Worm (Caenorhabditis elegans) whole organism, late embryonic: ENCODE measurements around the gene glp-1.
A peak's percentile ranks its signal among the peaks of the same experiment; 100 is the strongest.

Experiments used
- C38D4.7 ChIP-seq: fragments of 200-800 bp; sonication (Bioruptor generic); optimal IDR thresholded peaks from 2 replicates; lab custom pipeline; 2018; ENCODE audit warnings: mild to moderate bottlenecking, missing genetic modification characterization, moderate library complexity, missing compliant biosample characterization
- F13H6.1 ChIP-seq: sonication (generic microtip); optimal IDR thresholded peaks from 2 replicates; lab custom pipeline; 2016; ENCODE audit warnings: missing genetic modification characterization, missing compliant biosample characterization
- K02D7.2 ChIP-seq: sonication (generic microtip); optimal IDR thresholded peaks from 2 replicates; lab custom pipeline; 2017; ENCODE audit warnings: mild to moderate bottlenecking, missing genetic modification characterization, missing compliant biosample characterization
- K09A11.1 ChIP-seq: sonication (generic microtip); optimal IDR thresholded peaks from 2 replicates; lab custom pipeline; 2017; ENCODE audit warnings: antibody characterized with exemption, mild to moderate bottlenecking, missing genetic modification characterization, missing compliant biosample characterization; ENCODE audit not compliant: insufficient read depth
- T23F11.4 ChIP-seq: fragments of 200-800 bp; sonication (Bioruptor generic); optimal IDR thresholded peaks from 2 replicates; lab custom pipeline; 2018; ENCODE audit warnings: mild to moderate bottlenecking, missing genetic modification characterization, missing compliant biosample characterization
- ahr-1 ChIP-seq: sonication (generic microtip); optimal IDR thresholded peaks from 2 replicates; lab custom pipeline; 2016; ENCODE audit warnings: missing genetic modification characterization, missing compliant biosample characterization
- ceh-14 ChIP-seq: sonication (generic microtip); optimal IDR thresholded peaks from 2 replicates; lab custom pipeline; 2016; ENCODE audit warnings: missing genotype, missing genetic modification characterization, missing compliant biosample characterization
- ceh-18 ChIP-seq: sonication (generic microtip); optimal IDR thresholded peaks from 2 replicates; lab custom pipeline; 2016; ENCODE audit warnings: missing genetic modification characterization, missing compliant biosample characterization
- ceh-19 ChIP-seq: fragments of 200-800 bp; sonication (Bioruptor generic); optimal IDR thresholded peaks from 2 replicates; lab custom pipeline; 2018; ENCODE audit warnings: mild to moderate bottlenecking, missing genetic modification characterization, missing compliant biosample characterization
- ceh-2 ChIP-seq: sonication (generic microtip); optimal IDR thresholded peaks from 2 replicates; lab custom pipeline; 2016; ENCODE audit warnings: missing genotype, missing genetic modification characterization, missing compliant biosample characterization
- ceh-22 ChIP-seq: sonication (generic microtip); optimal IDR thresholded peaks from 2 replicates; lab custom pipeline; 2017; ENCODE audit warnings: missing biosample characterization, missing genetic modification characterization
- ceh-24 ChIP-seq: sonication (generic microtip); optimal IDR thresholded peaks from 2 replicates; lab custom pipeline; 2016; ENCODE audit warnings: mild to moderate bottlenecking, missing genetic modification characterization, missing compliant biosample characterization
- ceh-30 ChIP-seq: fragments of 150-350 bp; optimal IDR thresholded peaks from 2 replicates; lab custom pipeline; 2014; ENCODE audit warnings: missing biosample characterization, missing genetic modification characterization
- ceh-31 ChIP-seq: sonication (generic microtip); optimal IDR thresholded peaks from 2 replicates; lab custom pipeline; 2016; ENCODE audit warnings: missing genetic modification characterization, missing compliant biosample characterization
- ceh-45 ChIP-seq: fragments of 200-800 bp; sonication (Bioruptor generic); IDR thresholded peaks from 2 replicates; pipeline ENCODE4 v1.3.6; 2022; ENCODE audit warnings: missing genetic modification reagents, missing genetic modification characterization, missing compliant biosample characterization
- ceh-48 ChIP-seq: sonication (generic microtip); optimal IDR thresholded peaks from 2 replicates; lab custom pipeline; 2016; ENCODE audit warnings: missing genetic modification characterization, inconsistent platforms, missing compliant biosample characterization
- ceh-9 ChIP-seq: sonication (generic microtip); optimal IDR thresholded peaks from 2 replicates; lab custom pipeline; 2016; ENCODE audit warnings: mild to moderate bottlenecking, missing genetic modification characterization, inconsistent platforms, missing compliant biosample characterization
- che-1 ChIP-seq: sonication (generic microtip); optimal IDR thresholded peaks from 2 replicates; lab custom pipeline; 2016; ENCODE audit warnings: mild to moderate bottlenecking, missing genetic modification characterization, missing compliant biosample characterization
- dmd-4 ChIP-seq: sonication (generic microtip); optimal IDR thresholded peaks from 2 replicates; lab custom pipeline; 2016; ENCODE audit warnings: borderline replicate concordance, missing genetic modification characterization, missing compliant biosample characterization
- dve-1 ChIP-seq: sonication (generic microtip); optimal IDR thresholded peaks from 2 replicates; lab custom pipeline; 2017; ENCODE audit warnings: antibody characterized with exemption, mild to moderate bottlenecking, missing genetic modification characterization, missing compliant biosample characterization
- elt-2 ChIP-seq: sonication (generic microtip); optimal IDR thresholded peaks from 2 replicates; lab custom pipeline; 2016; ENCODE audit warnings: missing genetic modification reagents, missing genetic modification characterization, missing compliant biosample characterization
- elt-4 ChIP-seq: sonication (generic microtip); optimal IDR thresholded peaks from 2 replicates; lab custom pipeline; 2016; ENCODE audit warnings: missing genetic modification characterization, missing compliant biosample characterization
- ets-4 ChIP-seq: sonication (generic microtip); optimal IDR thresholded peaks from 2 replicates; lab custom pipeline; 2016; ENCODE audit warnings: missing genetic modification characterization, missing compliant biosample characterization
- eyg-1 ChIP-seq: sonication (generic microtip); optimal IDR thresholded peaks from 2 replicates; lab custom pipeline; 2016; ENCODE audit warnings: missing genotype, missing genetic modification characterization, missing compliant biosample characterization
- fax-1 ChIP-seq: sonication (generic microtip); optimal IDR thresholded peaks from 2 replicates; lab custom pipeline; 2016; ENCODE audit warnings: missing genotype, missing genetic modification characterization, missing compliant biosample characterization
- fkh-10 ChIP-seq: fragments of 150-350 bp; optimal IDR thresholded peaks from 2 replicates; lab custom pipeline; 2014; ENCODE audit warnings: missing biosample characterization, missing genetic modification reagents, missing genetic modification characterization
- fkh-6 ChIP-seq: sonication (generic microtip); optimal IDR thresholded peaks from 2 replicates; lab custom pipeline; 2016; ENCODE audit warnings: missing genetic modification characterization, missing compliant biosample characterization
- gmeb-2 ChIP-seq: sonication (generic microtip); optimal IDR thresholded peaks from 2 replicates; lab custom pipeline; 2016; ENCODE audit warnings: missing genetic modification characterization, inconsistent platforms, missing compliant biosample characterization
- hlh-13 ChIP-seq: fragments of 200-800 bp; sonication (Bioruptor generic); optimal IDR thresholded peaks from 2 replicates; lab custom pipeline; 2018; ENCODE audit warnings: mild to moderate bottlenecking, missing genetic modification characterization, missing compliant biosample characterization
- hlh-30 ChIP-seq: sonication (generic microtip); optimal IDR thresholded peaks from 2 replicates; lab custom pipeline; 2017; ENCODE audit warnings: antibody characterized with exemption, missing genetic modification characterization, missing compliant biosample characterization; ENCODE audit not compliant: insufficient read depth
- hlh-6 ChIP-seq: sonication (generic microtip); optimal IDR thresholded peaks from 2 replicates; lab custom pipeline; 2016; ENCODE audit warnings: missing genotype, missing genetic modification characterization, missing compliant biosample characterization
- hlh-8 ChIP-seq: sonication (generic microtip); optimal IDR thresholded peaks from 2 replicates; lab custom pipeline; 2016; ENCODE audit warnings: missing genotype, missing genetic modification characterization, missing compliant biosample characterization
- lin-11 ChIP-seq: fragments of 200-800 bp; sonication (Bioruptor generic); optimal IDR thresholded peaks from 2 replicates; lab custom pipeline; 2018; ENCODE audit warnings: mild to moderate bottlenecking, missing genetic modification characterization, missing compliant biosample characterization
- madf-2 ChIP-seq: sonication (generic microtip); optimal IDR thresholded peaks from 2 replicates; lab custom pipeline; 2017; ENCODE audit warnings: missing genetic modification characterization, missing compliant biosample characterization
- mec-3 ChIP-seq: sonication (generic microtip); optimal IDR thresholded peaks from 2 replicates; lab custom pipeline; 2016; ENCODE audit warnings: borderline replicate concordance, missing genetic modification characterization, missing compliant biosample characterization
- nfya-1 ChIP-seq: sonication (generic microtip); optimal IDR thresholded peaks from 2 replicates; lab custom pipeline; 2017; ENCODE audit warnings: missing genetic modification characterization, mild to moderate bottlenecking, missing compliant biosample characterization, antibody characterized with exemption, moderate library complexity
- nhr-11 ChIP-seq: fragments of 150-350 bp; optimal IDR thresholded peaks from 2 replicates; lab custom pipeline; 2014; ENCODE audit warnings: missing biosample characterization, missing genetic modification characterization
- nhr-232 ChIP-seq: sonication (generic microtip); optimal IDR thresholded peaks from 2 replicates; lab custom pipeline; 2016; ENCODE audit warnings: missing genetic modification characterization, missing compliant biosample characterization
- npax-4 ChIP-seq: sonication (generic microtip); optimal IDR thresholded peaks from 2 replicates; lab custom pipeline; 2016; ENCODE audit warnings: missing genetic modification characterization, missing compliant biosample characterization
- odd-2 ChIP-seq: sonication (generic microtip); optimal IDR thresholded peaks from 2 replicates; lab custom pipeline; 2017; ENCODE audit warnings: antibody characterized with exemption, mild to moderate bottlenecking, missing genetic modification characterization, missing compliant biosample characterization
- pag-3 ChIP-seq: sonication (generic microtip); optimal IDR thresholded peaks from 2 replicates; lab custom pipeline; 2016; ENCODE audit warnings: missing compliant biosample characterization, missing genetic modification characterization, borderline replicate concordance
- pha-2 ChIP-seq: sonication (generic microtip); optimal IDR thresholded peaks from 2 replicates; lab custom pipeline; 2017; ENCODE audit warnings: mild to moderate bottlenecking, missing genetic modification characterization, missing compliant biosample characterization
- pqm-1 ChIP-seq: sonication (generic microtip); optimal IDR thresholded peaks from 2 replicates; lab custom pipeline; 2016; ENCODE audit warnings: missing genetic modification characterization, missing compliant biosample characterization
- pros-1 ChIP-seq: fragments of 150-350 bp; optimal IDR thresholded peaks from 2 replicates; lab custom pipeline; 2014; ENCODE audit warnings: missing biosample characterization, missing genetic modification reagents, missing genetic modification characterization
- rnt-1 ChIP-seq: sonication (generic microtip); optimal IDR thresholded peaks from 2 replicates; lab custom pipeline; 2016; ENCODE audit warnings: missing genetic modification characterization, missing compliant biosample characterization
- sdc-2 ChIP-seq: sonication (generic microtip); optimal IDR thresholded peaks from 2 replicates; lab custom pipeline; 2016; ENCODE audit warnings: missing genotype, missing genetic modification characterization, missing compliant biosample characterization
- sox-2 ChIP-seq: fragments of 200-800 bp; sonication (Bioruptor generic); IDR thresholded peaks from 2 replicates; pipeline ENCODE4 v1.3.6; 2022; ENCODE audit warnings: missing genetic modification reagents, missing genetic modification characterization, missing compliant biosample characterization
- sox-4 ChIP-seq: sonication (generic microtip); optimal IDR thresholded peaks from 2 replicates; lab custom pipeline; 2017; ENCODE audit warnings: mild to moderate bottlenecking, missing genetic modification characterization, inconsistent platforms, missing compliant biosample characterization
- tbx-2 ChIP-seq: sonication (generic microtip); optimal IDR thresholded peaks from 2 replicates; lab custom pipeline; 2016; ENCODE audit warnings: missing genetic modification characterization, missing compliant biosample characterization
- ttx-3 ChIP-seq: sonication (generic microtip); optimal IDR thresholded peaks from 2 replicates; lab custom pipeline; 2016; ENCODE audit warnings: missing genetic modification reagents, missing genetic modification characterization, missing compliant biosample characterization
- unc-42 ChIP-seq: sonication (generic microtip); optimal IDR thresholded peaks from 2 replicates; lab custom pipeline; 2016; ENCODE audit warnings: missing genotype, missing genetic modification characterization, missing compliant biosample characterization
- unc-55 ChIP-seq: sonication (generic microtip); optimal IDR thresholded peaks from 2 replicates; lab custom pipeline; 2017; ENCODE audit warnings: missing biosample characterization, missing genetic modification reagents, missing genetic modification characterization
- zip-5 ChIP-seq: sonication (generic microtip); optimal IDR thresholded peaks from 2 replicates; lab custom pipeline; 2016; ENCODE audit warnings: missing genetic modification characterization, missing compliant biosample characterization
- ztf-16 ChIP-seq: sonication (generic microtip); optimal IDR thresholded peaks from 2 replicates; lab custom pipeline; 2017; ENCODE audit warnings: missing genetic modification characterization, missing compliant biosample characterization

glp-1 gene

ce11 chrIII:9112479-9112878 is 20.4 kb downstream of the glp-1 start:
- no peak for TF ChIP-seq ceh-19 (GFP tag; lab: Kevin White, UChicago)
- no peak for TF ChIP-seq ceh-2 (tag; lab: Kevin White, UChicago)
- TF ChIP-seq unc-55 (GFP tag; lab: Kevin White, UChicago), result no peak
- TF ChIP-seq mec-3 (tag; lab: Kevin White, UChicago), result no peak
- no peak for TF ChIP-seq ceh-48
- no peak for TF ChIP-seq gmeb-2 (tag; lab: Kevin White, UChicago)
- TF ChIP-seq hlh-6 (tag; lab: Kevin White, UChicago), result peak; percentile 57
- TF ChIP-seq zip-5 (tag; lab: Kevin White, UChicago), result no peak
- TF ChIP-seq rnt-1 (tag; lab: Kevin White, UChicago), result no peak
- TF ChIP-seq pqm-1 (tag; lab: Kevin White, UChicago), result no peak
- peak; percentile 23 for TF ChIP-seq unc-42 (tag; lab: Kevin White, UChicago)
- TF ChIP-seq fkh-6 (tag; lab: Kevin White, UChicago), result no peak
- no peak for TF ChIP-seq pha-2 (tag; lab: Kevin White, UChicago)
- no peak for TF ChIP-seq ceh-9
- TF ChIP-seq ceh-24, result no peak
- TF ChIP-seq sdc-2 (tag; lab: Kevin White, UChicago), result peak; percentile 55
- 0 out of 2 replicates have a peak, but pooled peaks have one; percentile 1 for TF ChIP-seq sox-2 (GFP tag; lab: Robert Waterston, UW)
- TF ChIP-seq fkh-10 (GFP tag; lab: Kevin White, UChicago), result no peak
- TF ChIP-seq K09A11.1, result no peak
- no peak for TF ChIP-seq pros-1
- no peak for TF ChIP-seq fax-1 (tag; lab: Kevin White, UChicago)
- TF ChIP-seq lin-11 (tag; lab: Kevin White, UChicago), result no peak
- no peak for TF ChIP-seq K02D7.2 (tag; lab: Kevin White, UChicago)
- no peak for TF ChIP-seq ceh-18 (tag; lab: Kevin White, UChicago)
- TF ChIP-seq tbx-2 (tag; lab: Kevin White, UChicago), result peak; percentile 37
- TF ChIP-seq C38D4.7 (GFP tag; lab: Kevin White, UChicago), result no peak
- TF ChIP-seq sox-4 (tag; lab: Kevin White, UChicago), result no peak
- no peak for TF ChIP-seq pag-3 (tag; lab: Kevin White, UChicago)
- TF ChIP-seq npax-4 (tag; lab: Kevin White, UChicago), result no peak
- TF ChIP-seq che-1, result no peak
- peak; percentile 10 for TF ChIP-seq nfya-1 (tag; lab: Kevin White, UChicago)
- no peak for TF ChIP-seq elt-2 (tag; lab: Kevin White, UChicago)
- no peak for TF ChIP-seq ttx-3
- TF ChIP-seq elt-4 (tag; lab: Kevin White, UChicago), result no peak
- TF ChIP-seq T23F11.4 (GFP tag; lab: Kevin White, UChicago), result no peak
- peak; percentile 5 for TF ChIP-seq madf-2 (tag; lab: Kevin White, UChicago)
- TF ChIP-seq ceh-14 (tag; lab: Kevin White, UChicago), result peak; percentile 33
- TF ChIP-seq ceh-30 (tag; lab: Kevin White, UChicago), result no peak
- no peak for TF ChIP-seq hlh-30 (tag; lab: Kevin White, UChicago)
- no peak for TF ChIP-seq ceh-22 (tag; lab: Kevin White, UChicago)
- TF ChIP-seq ceh-45 (GFP tag; lab: Robert Waterston, UW), result no peak
- no peak for TF ChIP-seq hlh-8
- TF ChIP-seq ztf-16 (tag; lab: Kevin White, UChicago), result no peak
- no peak for TF ChIP-seq hlh-13 (GFP tag; lab: Kevin White, UChicago)
- no peak for TF ChIP-seq ets-4 (tag; lab: Kevin White, UChicago)
- TF ChIP-seq ahr-1 (tag; lab: Kevin White, UChicago), result no peak
- TF ChIP-seq F13H6.1, result no peak
- no peak for TF ChIP-seq eyg-1
- TF ChIP-seq dmd-4 (tag; lab: Kevin White, UChicago), result no peak
- TF ChIP-seq ceh-31 (tag; lab: Kevin White, UChicago), result peak; percentile 62
- TF ChIP-seq dve-1 (tag; lab: Kevin White, UChicago), result no peak
- TF ChIP-seq nhr-232 (tag; lab: Kevin White, UChicago), result no peak
- TF ChIP-seq nhr-11 (tag; lab: Kevin White, UChicago), result no peak
- no peak for TF ChIP-seq odd-2 (tag; lab: Kevin White, UChicago)
